Worm (Caenorhabditis elegans): ENCODE measurements around the gene ctbp-1.

The ctbp-1 gene

ce11 chrX:5862408-5862807 lies at the start of gene ctbp-1:
ctbp-1 (plus strand) TSS chrX:5862708.
- TF ChIP-seq unc-62 (GFP tag; optimal IDR thresholded peaks at IDR 0.05), result no peak

ce11 chrX:5813030-5813429 lies 49.5 kb upstream of the ctbp-1 start:
- TF ChIP-seq unc-62 (GFP tag; optimal IDR thresholded peaks at IDR 0.05), result no peak

- no peak for TF ChIP-seq unc-62 (GFP tag; optimal IDR thresholded peaks at IDR 0.05)
Observed at ce11 chrX:5814342-5814741, 48.2 kb upstream of the ctbp-1 start.

- TF ChIP-seq unc-62 (GFP tag; optimal IDR thresholded peaks at IDR 0.05), result no peak
Observed at ce11 chrX:5815343-5815742, 47.2 kb upstream of the ctbp-1 start.

- TF ChIP-seq unc-62 (GFP tag; optimal IDR thresholded peaks at IDR 0.05), result no peak
Observed at ce11 chrX:5816346-5816745, 46.2 kb upstream of the ctbp-1 start.

- TF ChIP-seq unc-62 (GFP tag; optimal IDR thresholded peaks at IDR 0.05), result no peak
Observed at ce11 chrX:5817078-5817477, 45.4 kb upstream of the ctbp-1 start.

- TF ChIP-seq unc-62 (GFP tag; optimal IDR thresholded peaks at IDR 0.05), result no peak
Observed at ce11 chrX:5818176-5818575, 44.3 kb upstream of the ctbp-1 start.

- TF ChIP-seq unc-62 (GFP tag; optimal IDR thresholded peaks at IDR 0.05), result no peak
Observed at ce11 chrX:5819702-5820470, 42.6 kb upstream of the ctbp-1 start.

- no peak for TF ChIP-seq unc-62 (GFP tag; optimal IDR thresholded peaks at IDR 0.05)
Observed at ce11 chrX:5820880-5821279, 41.6 kb upstream of the ctbp-1 start.

ce11 chrX:5821842-5822241 lies 40.7 kb upstream of the ctbp-1 start, which contains the start of gene hbl-1:
hbl-1 (plus strand) TSS chrX:5822142.
- TF ChIP-seq unc-62 (GFP tag; optimal IDR thresholded peaks at IDR 0.05), result no peak

- TF ChIP-seq unc-62 (GFP tag; optimal IDR thresholded peaks at IDR 0.05), result no peak
Observed at ce11 chrX:5826976-5827375, 35.5 kb upstream of the ctbp-1 start.

- no peak for TF ChIP-seq unc-62 (GFP tag; optimal IDR thresholded peaks at IDR 0.05)
Observed at ce11 chrX:5828085-5828484, 34.4 kb upstream of the ctbp-1 start.

- no peak for TF ChIP-seq unc-62 (GFP tag; optimal IDR thresholded peaks at IDR 0.05)
Observed at ce11 chrX:5829175-5829574, 33.3 kb upstream of the ctbp-1 start, which contains the start of gene acp-5. acp-5 (plus strand) TSS chrX:5829435.

- TF ChIP-seq unc-62 (GFP tag; optimal IDR thresholded peaks at IDR 0.05), result no peak
Observed at ce11 chrX:5831827-5832226, 30.7 kb upstream of the ctbp-1 start.

- TF ChIP-seq unc-62 (GFP tag; optimal IDR thresholded peaks at IDR 0.05), result no peak
Observed at ce11 chrX:5834581-5835481, 27.7 kb upstream of the ctbp-1 start, which contains the start of gene F13D11.4. F13D11.4 (minus strand) TSS chrX:5834805.

ce11 chrX:5836527-5836926 lies 26.0 kb upstream of the ctbp-1 start:
- TF ChIP-seq unc-62 (GFP tag; optimal IDR thresholded peaks at IDR 0.05), result no peak

ce11 chrX:5837035-5837434 lies 25.5 kb upstream of the ctbp-1 start:
- TF ChIP-seq unc-62 (GFP tag; optimal IDR thresholded peaks at IDR 0.05), result no peak

Data from whole organism, dauer.